Worm (Caenorhabditis elegans) whole organism, L1 larva: Measurements from ENCODE around the gene Y39B6A.27.

Experiments used
- ama-1 ChIP-seq: fragments of 150-350 bp; optimal IDR thresholded peaks from 2 replicates; lab custom pipeline; 2014
- ces-1 ChIP-seq: fragments of 150-350 bp; optimal IDR thresholded peaks from 2 replicates; lab custom pipeline; 2014; ENCODE audit warnings: missing biosample characterization, missing genetic modification reagents, missing genetic modification characterization
- dpl-1 ChIP-seq, 3 experiments: fragments of 150-350 bp in 2 of 3; sonication (generic microtip) in 1 of 3; optimal IDR thresholded peaks; 2 replicates each; lab custom pipeline; 2014 to 2017; ENCODE audit warnings: missing biosample characterization in 3 of 3, missing genetic modification characterization in 3 of 3, missing genetic modification reagents in 3 of 3
- efl-1 ChIP-seq, 4 experiments: fragments of 150-350 bp; optimal IDR thresholded peaks in 3 of 4; peaks in 1 of 4; 1 replicate in 1 of 4; 2 replicates in 3 of 4; lab custom pipeline; 2014; ENCODE audit warnings: missing biosample characterization in 2 of 4, missing genetic modification characterization in 2 of 4, missing genetic modification reagents in 2 of 4
- efl-3 ChIP-seq: fragments of 200-800 bp; sonication (Bioruptor generic); optimal IDR thresholded peaks from 2 replicates; lab custom pipeline; 2018; ENCODE audit warnings: mild to moderate bottlenecking, missing genetic modification characterization, missing compliant biosample characterization
- egl-13 ChIP-seq: sonication (generic microtip); optimal IDR thresholded peaks from 2 replicates; lab custom pipeline; 2016; ENCODE audit warnings: missing genotype, missing genetic modification reagents, missing genetic modification characterization, missing compliant biosample characterization
- egl-27 ChIP-seq, 2 experiments: fragments of 150-350 bp in 1 of 2; sonication (generic microtip); optimal IDR thresholded peaks; 3 replicates each; lab custom pipeline; 2017 to 2018; ENCODE audit warnings: missing biosample characterization in 2 of 2, missing genetic modification characterization in 2 of 2, missing genetic modification reagents in 2 of 2
- elt-2 ChIP-seq: sonication (generic microtip); optimal IDR thresholded peaks from 2 replicates; lab custom pipeline; 2016; ENCODE audit warnings: missing genetic modification characterization, mild to moderate bottlenecking, inconsistent platforms, missing compliant biosample characterization, missing genetic modification reagents
- elt-3 ChIP-seq, 6 experiments: fragments of 150-350 bp in 1 of 6; sonication (generic microtip); optimal IDR thresholded peaks; 2 replicates each; lab custom pipeline; 2017 to 2018; ENCODE audit warnings: missing biosample characterization in 6 of 6, missing genetic modification characterization in 6 of 6, inconsistent platforms in 1 of 6
- fkh-4 ChIP-seq: sonication (generic microtip); optimal IDR thresholded peaks from 2 replicates; lab custom pipeline; 2016; ENCODE audit warnings: missing compliant biosample characterization, missing genetic modification characterization, borderline replicate concordance
- fkh-8 ChIP-seq: sonication (generic microtip); optimal IDR thresholded peaks from 2 replicates; lab custom pipeline; 2016; ENCODE audit warnings: mild to moderate bottlenecking, missing genetic modification characterization, missing compliant biosample characterization
- fos-1 ChIP-seq: fragments of 150-350 bp; optimal IDR thresholded peaks from 2 replicates; lab custom pipeline; 2014; ENCODE audit warnings: missing biosample characterization, missing genetic modification characterization
- hlh-4 ChIP-seq: sonication (generic microtip); optimal IDR thresholded peaks from 2 replicates; lab custom pipeline; 2016; ENCODE audit warnings: mild to moderate bottlenecking, missing genetic modification characterization, missing compliant biosample characterization
- irx-1 ChIP-seq: sonication (generic microtip); optimal IDR thresholded peaks from 2 replicates; lab custom pipeline; 2016; ENCODE audit warnings: missing genetic modification characterization, missing compliant biosample characterization
- jun-1 ChIP-seq: fragments of 150-350 bp; optimal IDR thresholded peaks from 2 replicates; lab custom pipeline; 2014; ENCODE audit warnings: missing biosample characterization, missing genetic modification reagents, missing genetic modification characterization
- lin-14 ChIP-seq: fragments of 200-800 bp; sonication (Bioruptor generic); optimal IDR thresholded peaks from 2 replicates; lab custom pipeline; 2018; ENCODE audit warnings: mild to moderate bottlenecking, missing genetic modification characterization, moderate library complexity, missing compliant biosample characterization
- lin-35 ChIP-seq, 2 experiments: fragments of 150-350 bp; optimal IDR thresholded peaks; 2 replicates each; lab custom pipeline; 2014; ENCODE audit warnings: missing biosample characterization in 2 of 2, missing genetic modification characterization in 2 of 2, missing genetic modification reagents in 2 of 2
- mdl-1 ChIP-seq, 2 experiments: fragments of 150-350 bp; optimal IDR thresholded peaks; 2 replicates each; lab custom pipeline; 2014 to 2017; ENCODE audit warnings: missing biosample characterization in 2 of 2, missing genetic modification characterization in 2 of 2, inconsistent platforms in 1 of 2
- mef-2 ChIP-seq: fragments of 150-350 bp; optimal IDR thresholded peaks from 2 replicates; lab custom pipeline; 2014; ENCODE audit warnings: missing biosample characterization, missing genetic modification characterization
- nhr-11 ChIP-seq: fragments of 150-350 bp; optimal IDR thresholded peaks from 2 replicates; lab custom pipeline; 2014; ENCODE audit warnings: missing biosample characterization, missing genetic modification characterization
- nhr-19 ChIP-seq: fragments of 200-800 bp; sonication (Bioruptor generic); conservative IDR thresholded peaks from 2 replicates; pipeline ENCODE4 v1.3.6; 2022; ENCODE audit warnings: missing genetic modification characterization, missing compliant biosample characterization
- nhr-237 ChIP-seq: fragments of 150-350 bp; optimal IDR thresholded peaks from 2 replicates; lab custom pipeline; 2014; ENCODE audit warnings: missing biosample characterization, missing genetic modification characterization
- nhr-76 ChIP-seq: sonication (generic microtip); optimal IDR thresholded peaks from 2 replicates; lab custom pipeline; 2017; ENCODE audit warnings: missing biosample characterization, missing genetic modification characterization
- nhr-77 ChIP-seq: fragments of 150-350 bp; optimal IDR thresholded peaks from 2 replicates; lab custom pipeline; 2014; ENCODE audit warnings: missing biosample characterization, missing genetic modification characterization
- nhr-84 ChIP-seq: sonication (generic microtip); optimal IDR thresholded peaks from 2 replicates; lab custom pipeline; 2017; ENCODE audit warnings: missing biosample characterization, missing genetic modification characterization
- nhr-85 ChIP-seq: sonication (generic microtip); peaks from one replicate; lab custom pipeline; 2016; ENCODE audit warnings: missing genetic modification characterization, inconsistent platforms, missing compliant biosample characterization
- nhr-90 ChIP-seq: sonication (generic microtip); optimal IDR thresholded peaks from 2 replicates; lab custom pipeline; 2016; ENCODE audit warnings: mild to moderate bottlenecking, missing genetic modification characterization, missing compliant biosample characterization; ENCODE audit not compliant: poor library complexity
- pag-3 ChIP-seq: sonication (generic microtip); optimal IDR thresholded peaks from 2 replicates; lab custom pipeline; 2017; ENCODE audit warnings: missing genetic modification characterization, mild to moderate bottlenecking, missing compliant biosample characterization, antibody characterized with exemption, borderline replicate concordance; ENCODE audit not compliant: insufficient read depth
- rnt-1 ChIP-seq: sonication (generic microtip); optimal IDR thresholded peaks from 2 replicates; lab custom pipeline; 2016; ENCODE audit warnings: mild to moderate bottlenecking, missing genetic modification characterization, moderate library complexity, missing compliant biosample characterization
- snpc-4 ChIP-seq: fragments of 150-350 bp; optimal IDR thresholded peaks from 2 replicates; lab custom pipeline; 2014; ENCODE audit warnings: missing biosample characterization, missing genetic modification characterization
- sox-4 ChIP-seq: sonication (generic microtip); optimal IDR thresholded peaks from 2 replicates; lab custom pipeline; 2016; ENCODE audit warnings: missing genetic modification characterization, missing compliant biosample characterization
- sptf-1 ChIP-seq: fragments of 150-350 bp; optimal IDR thresholded peaks from 2 replicates; lab custom pipeline; 2014; ENCODE audit warnings: missing biosample characterization, missing genetic modification characterization
- sup-37 ChIP-seq: fragments of 200-800 bp; sonication (Bioruptor generic); optimal IDR thresholded peaks from 2 replicates; lab custom pipeline; 2018; ENCODE audit warnings: mild to moderate bottlenecking, missing genetic modification characterization, missing compliant biosample characterization
- swsn-7 ChIP-seq: sonication (generic microtip); optimal IDR thresholded peaks from 2 replicates; lab custom pipeline; 2016; ENCODE audit warnings: missing genetic modification characterization, missing compliant biosample characterization
- tbx-2 ChIP-seq: sonication (generic microtip); optimal IDR thresholded peaks from 2 replicates; lab custom pipeline; 2016; ENCODE audit warnings: missing genetic modification characterization, missing compliant biosample characterization
- unc-130 ChIP-seq: fragments of 150-350 bp; optimal IDR thresholded peaks from 2 replicates; lab custom pipeline; 2017; ENCODE audit warnings: missing biosample characterization, missing genetic modification characterization, inconsistent platforms

Y39B6A.27 gene

ce11 chrV:18990958-18991357 is 40.6 kb upstream of the Y39B6A.27 start:
- TF ChIP-seq ces-1 (GFP tag; lab: Kevin White, UChicago) (no peak), nhr-84 (tag; lab: Kevin White, UChicago) (no peak), fkh-8 (tag; lab: Kevin White, UChicago) (no peak), lin-35 (GFP tag; optimal IDR thresholded peaks at IDR 0.05; lab: Kevin White, UChicago) (no peak), sox-4 (tag; lab: Kevin White, UChicago) (no peak), tbx-2 (tag; lab: Kevin White, UChicago) (no peak), nhr-76 (tag; lab: Kevin White, UChicago) (no peak), dpl-1 (GFP tag; optimal IDR thresholded peaks at IDR 0.05; lab: Kevin White, UChicago) (no peak)

- TF ChIP-seq efl-1 (optimal IDR thresholded peaks at IDR 0.05; lab: Kevin White, UChicago) = no peak
- peak in 1 of 2 experiments; percentile 25 for TF ChIP-seq efl-1 (GFP tag; optimal IDR thresholded peaks at IDR 0.05 in 1 of 2; lab: Kevin White, UChicago)
- no peak for TF ChIP-seq irx-1 (tag; lab: Kevin White, UChicago)
Observed at ce11 chrV:18993017-18993416, 38.5 kb upstream of the Y39B6A.27 start.

- no peak for TF ChIP-seq lin-14 (GFP tag; lab: Kevin White, UChicago)
- no peak for TF ChIP-seq jun-1 (tag; lab: Kevin White, UChicago)
- TF ChIP-seq hlh-4 (tag; lab: Kevin White, UChicago) = no peak
- TF ChIP-seq nhr-237 (tag; lab: Kevin White, UChicago) = no peak
- TF ChIP-seq unc-130 = no peak
- no peak for TF ChIP-seq egl-27 (tag; optimal IDR thresholded peaks at IDR 0.05; lab: Kevin White, UChicago)
- no peak for TF ChIP-seq nhr-11 (tag; lab: Kevin White, UChicago)
- TF ChIP-seq pag-3 (tag; lab: Kevin White, UChicago) = no peak
- no peak for TF ChIP-seq sox-4 (tag; lab: Kevin White, UChicago)
- no peak for TF ChIP-seq snpc-4
- no peak for TF ChIP-seq nhr-85 (tag; lab: Kevin White, UChicago)
- TF ChIP-seq sptf-1 (tag; lab: Kevin White, UChicago) = no peak
- no peak for TF ChIP-seq swsn-7 (tag; lab: Kevin White, UChicago)
- TF ChIP-seq mdl-1 (tag; optimal IDR thresholded peaks at IDR 0.05; lab: Kevin White, UChicago) = no peak
- no peak for TF ChIP-seq egl-13
- no peak for TF ChIP-seq nhr-19 (GFP tag; lab: Robert Waterston, UW)
- TF ChIP-seq rnt-1 (tag; lab: Kevin White, UChicago) = no peak
Observed at ce11 chrV:18993535-18993990, 38.0 kb upstream of the Y39B6A.27 start, which contains the start of gene gtf-2F2. Gene gtf-2F2 (plus strand): TSS chrV:18993940.

- TF ChIP-seq irx-1 (tag; lab: Kevin White, UChicago) = no peak
- TF ChIP-seq lin-14 (GFP tag; lab: Kevin White, UChicago) = no peak
- no peak for TF ChIP-seq nhr-90
- no peak for TF ChIP-seq snpc-4
- TF ChIP-seq fkh-4 (tag; lab: Kevin White, UChicago) = no peak
- TF ChIP-seq, all 84 proteins: peak for 0
Observed at ce11 chrV:18998045-18998444, 33.5 kb upstream of the Y39B6A.27 start, which contains the start of gene tgt-2. Gene tgt-2 (plus strand): TSS chrV:18998345.

DNA sequence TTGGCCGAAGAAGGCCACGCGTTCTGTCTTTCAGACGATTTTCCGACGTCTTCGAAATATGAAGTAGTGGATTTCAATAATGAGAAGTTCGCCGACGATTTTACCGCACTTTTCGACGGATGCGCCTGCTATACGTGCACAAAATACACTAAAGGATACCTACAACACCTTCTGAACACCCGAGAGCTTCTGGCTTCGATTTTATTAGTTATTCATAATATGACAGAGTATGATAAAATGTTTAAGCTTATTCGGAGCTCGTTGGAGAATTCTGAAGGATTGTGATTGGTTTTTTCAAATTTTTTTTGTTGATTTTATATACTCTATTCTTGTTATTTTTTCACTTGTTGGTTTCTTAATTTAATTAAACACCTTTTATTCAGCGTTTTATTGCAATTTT is 31.0 kb upstream of the Y39B6A.27 start:
- TF ChIP-seq mef-2 (tag; lab: Kevin White, UChicago) (no peak), nhr-11 (tag; lab: Kevin White, UChicago) (no peak), sptf-1 (tag; lab: Kevin White, UChicago) (no peak), snpc-4 (no peak), elt-2 (tag; lab: Kevin White, UChicago) (no peak), dpl-1 (GFP tag; optimal IDR thresholded peaks at IDR 0.05; lab: Kevin White, UChicago) (no peak), efl-3 (GFP tag; lab: Kevin White, UChicago) (no peak), ama-1 (lab: Kevin White, UChicago) (no peak), swsn-7 (tag; lab: Kevin White, UChicago) (no peak), elt-3 (tag; optimal IDR thresholded peaks at IDR 0.05; lab: Kevin White, UChicago) (no peak), lin-14 (GFP tag; lab: Kevin White, UChicago) (no peak), fos-1 (no peak), pag-3 (tag; lab: Kevin White, UChicago) (no peak), nhr-77 (tag; lab: Kevin White, UChicago) (no peak), sup-37 (GFP tag; lab: Kevin White, UChicago) (no peak)
- TF ChIP-seq, all 84 proteins: peak for 0
